Fruit fly (Drosophila melanogaster) whole organism, wandering third instar larva: ENCODE results near the gene Sil1.

Experiments used
- Hr78 ChIP-seq: fragments of >200 bp; optimal IDR thresholded peaks from 2 replicates; lab custom pipeline; 2017; ENCODE audit warnings: missing biosample characterization, missing genetic modification characterization
- Hr83 ChIP-seq: fragments of 200-300 bp; sonication (Bioruptor generic); optimal IDR thresholded peaks from 2 replicates; lab custom pipeline; 2016; ENCODE audit warnings: missing biosample characterization, mild to moderate bottlenecking, missing genetic modification characterization, moderate library complexity; ENCODE audit not compliant: poor library complexity, severe bottlenecking
- Vsx2 ChIP-seq: fragments of 200-300, 225-300 bp; sonication (Bioruptor generic); optimal IDR thresholded peaks from 2 replicates; lab custom pipeline; 2018; ENCODE audit warnings: missing biosample characterization, missing genetic modification characterization; ENCODE audit not compliant: partially characterized antibody
- usp ChIP-seq: fragments of >200 bp; optimal IDR thresholded peaks from 2 replicates; lab custom pipeline; 2017; ENCODE audit warnings: missing biosample characterization, missing genetic modification characterization

DNA sequence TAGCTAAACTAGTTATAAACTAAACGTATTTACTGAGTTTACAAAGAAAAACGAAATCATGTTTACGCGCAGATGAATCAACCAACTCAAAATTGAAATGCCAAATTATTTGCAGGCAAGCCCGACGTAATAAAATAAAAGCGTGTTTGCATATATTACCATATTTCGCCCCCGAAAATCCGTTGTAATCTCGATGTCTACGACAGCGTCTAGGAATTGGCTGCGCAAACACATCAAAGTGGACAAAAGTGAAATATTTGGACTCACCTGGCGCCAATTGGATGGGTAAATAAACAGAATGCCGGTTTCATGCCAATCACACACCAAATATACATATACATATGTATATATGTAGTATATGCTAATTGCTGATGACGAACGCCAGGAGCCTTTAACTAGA lies 792 bp upstream of the Sil1 start:
- no peak for TF ChIP-seq usp (GFP tag; lab: Kevin White, UChicago)
- no peak for TF ChIP-seq Hr83 (GFP tag; lab: Kevin White, UChicago)
- TF ChIP-seq Hr78 (GFP tag; lab: Kevin White, UChicago), result no peak
- TF ChIP-seq Vsx2 (GFP tag; lab: Kevin White, UChicago), result no peak
